Worm (Caenorhabditis elegans): ENCODE measurements around the gene fbxc-48.

The fbxc-48 gene

DNA sequence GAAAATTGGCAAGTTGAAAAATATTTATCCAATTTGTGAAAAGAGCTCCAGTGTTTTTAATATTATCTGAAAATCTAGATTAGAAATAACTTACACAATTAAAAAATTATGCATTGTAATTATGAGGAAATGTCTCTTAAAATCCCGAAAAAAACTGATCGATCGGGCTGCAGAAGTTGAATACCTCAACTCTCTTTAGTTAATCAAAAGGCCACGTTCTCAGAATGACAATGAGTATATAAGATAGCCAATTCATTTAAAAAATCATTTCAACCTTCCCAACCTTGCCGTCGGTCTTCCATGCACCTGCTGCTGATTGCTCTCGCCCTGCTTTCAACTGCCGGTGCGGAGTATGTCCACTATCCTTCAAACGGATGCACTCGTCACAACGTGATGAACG, 51.0 kb downstream of the fbxc-48 start, which contains the start of gene T02H6.4:
T02H6.4 (plus strand) TSS at position 301 of the 400 bp plus-strand sequence.
- TF ChIP-seq gei-8 (GFP tag; optimal IDR thresholded peaks at IDR 0.05), result no peak
- 0 out of 4 replicates have a peak, but pooled peaks of 1 of the 2 experiments have one; percentile 9 for TF ChIP-seq madf-5 (GFP tag; IDR thresholded peaks at IDR 0.05)
